Worm (Caenorhabditis elegans): ENCODE data around the gene dpf-5.

ce11 chrIV:4771792-4772191 is 34.6 kb downstream of the dpf-5 start, which contains the start of gene R11E3.2:
- no peak for TF ChIP-seq rnt-1 (tag; optimal IDR thresholded peaks at IDR 0.05)
- TF ChIP-seq ztf-16 (tag; optimal IDR thresholded peaks at IDR 0.05), result no peak
- no peak for TF ChIP-seq ceh-9 (tag; optimal IDR thresholded peaks at IDR 0.05)
- TF ChIP-seq pha-4 (tag; optimal IDR thresholded peaks at IDR 0.05), result no peak
- no peak for TF ChIP-seq ceh-19 (GFP tag; optimal IDR thresholded peaks at IDR 0.05)
- TF ChIP-seq pha-2 (tag; optimal IDR thresholded peaks at IDR 0.05), result no peak
- TF ChIP-seq pat-9 (tag; optimal IDR thresholded peaks at IDR 0.05), result no peak
- no peak for TF ChIP-seq sox-2 (GFP tag; IDR thresholded peaks at IDR 0.05)
- no peak for TF ChIP-seq ceh-22 (tag; optimal IDR thresholded peaks at IDR 0.05)
- TF ChIP-seq nhr-232 (tag; optimal IDR thresholded peaks at IDR 0.05), result no peak

Measured in whole organism, late embryonic.